Fruit fly (Drosophila melanogaster) whole organism, pupa: Measurements from ENCODE around the gene Ent2.

Source experiments
- CG10348 ChIP-seq: fragments of 200-800 bp; sonication (Bioruptor generic); IDR thresholded peaks from 2 replicates; pipeline ENCODE4 v1.3.6; 2022; ENCODE audit warnings: missing biosample characterization, missing genetic modification characterization
- CG15710 ChIP-seq: fragments of 200-800 bp; sonication (Bioruptor generic); optimal IDR thresholded peaks from 2 replicates; lab custom pipeline; 2018; ENCODE audit warnings: missing biosample characterization, mild to moderate bottlenecking, missing genetic modification characterization, moderate library complexity
- CG17806 ChIP-seq: fragments of 200-800 bp; sonication (Bioruptor generic); optimal IDR thresholded peaks from 2 replicates; lab custom pipeline; 2018; ENCODE audit warnings: missing biosample characterization, mild to moderate bottlenecking, missing genetic modification characterization, moderate library complexity
- CG4496 ChIP-seq: fragments of 200-800 bp; sonication (Bioruptor generic); IDR thresholded peaks from 3 replicates; pipeline ENCODE4 v1.3.6; 2022; ENCODE audit warnings: missing biosample characterization, missing genetic modification characterization
- CG8159 ChIP-seq: fragments of 200-800 bp; sonication (Bioruptor generic); optimal IDR thresholded peaks from 3 replicates; lab custom pipeline; 2018; ENCODE audit warnings: missing biosample characterization, mild to moderate bottlenecking, missing genetic modification characterization, moderate library complexity
- CG8301 ChIP-seq: fragments of 200-800 bp; sonication (Bioruptor generic); optimal IDR thresholded peaks from 2 replicates; lab custom pipeline; 2018; ENCODE audit warnings: missing biosample characterization, mild to moderate bottlenecking, missing genetic modification characterization
- CG9948 ChIP-seq: fragments of 200-800 bp; sonication (Bioruptor generic); optimal IDR thresholded peaks from 2 replicates; lab custom pipeline; 2018; ENCODE audit warnings: missing biosample characterization, mild to moderate bottlenecking, missing genetic modification characterization, moderate library complexity
- Ets98B ChIP-seq: fragments of 200-800 bp; sonication (Bioruptor generic); IDR thresholded peaks from 2 replicates; pipeline ENCODE4 v1.3.6; 2022; ENCODE audit warnings: missing biosample characterization, missing genetic modification characterization
- Pif1A ChIP-seq: fragments of 200-800 bp; sonication (Bioruptor generic); optimal IDR thresholded peaks from 3 replicates; lab custom pipeline; 2016; ENCODE audit warnings: missing biosample characterization, missing genetic modification characterization
- Snoo ChIP-seq: fragments of 200-800 bp; sonication (Bioruptor generic); optimal IDR thresholded peaks from 3 replicates; lab custom pipeline; 2017; ENCODE audit warnings: missing biosample characterization, mild to moderate bottlenecking, missing genetic modification characterization, inconsistent platforms
- fd96Ca ChIP-seq: fragments of 200-800 bp; sonication (Bioruptor generic); IDR thresholded peaks from 3 replicates; pipeline ENCODE4 v1.3.6; 2022; ENCODE audit warnings: missing biosample characterization, missing genetic modification characterization

DNA sequence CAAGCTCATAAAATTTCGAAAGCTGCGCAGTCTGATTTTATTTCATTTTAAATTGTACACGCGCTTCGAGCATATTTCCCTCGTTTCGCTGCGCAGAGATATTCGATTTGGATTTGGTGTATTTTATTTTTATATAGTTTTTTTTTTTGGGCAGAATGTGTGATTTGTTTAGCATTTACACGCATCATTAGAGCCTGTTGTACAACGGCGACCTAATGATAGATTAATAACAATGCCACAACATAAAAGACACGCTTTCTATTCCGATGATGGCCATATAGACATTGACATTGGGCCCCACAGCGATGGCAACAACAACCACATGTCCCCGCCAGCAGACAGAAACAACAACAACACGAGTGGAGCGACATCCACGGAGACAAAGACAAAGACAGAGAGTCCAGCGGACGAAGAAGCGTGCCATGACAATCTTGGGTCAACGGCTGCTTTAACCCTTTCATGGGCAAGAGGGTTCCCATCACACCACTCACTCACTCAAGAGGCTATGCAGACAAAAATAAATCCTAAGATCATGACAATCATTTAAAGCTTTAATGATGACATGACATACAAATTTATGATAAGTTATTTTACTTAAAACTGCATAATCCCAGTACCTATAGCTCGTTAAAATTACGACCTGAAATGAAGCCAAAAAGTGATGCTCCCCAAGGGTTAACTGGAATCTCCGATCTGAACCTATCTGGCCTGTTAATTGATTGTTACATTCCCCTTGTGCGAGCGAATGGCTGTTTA lies 8.9 kb upstream of the Ent2 start:
- TF ChIP-seq CG17806 (tag; lab: Kevin White, UChicago) (no peak), CG8301 (no peak), CG4496 (GFP tag; lab: Robert Waterston, UW) (no peak), fd96Ca (GFP tag; lab: Robert Waterston, UW) (no peak), Ets98B (GFP tag; lab: Robert Waterston, UW) (no peak), Snoo (tag; lab: Kevin White, UChicago) (peak; percentile 1), CG15710 (tag; lab: Kevin White, UChicago) (peak; percentile 41), CG8159 (tag; lab: Kevin White, UChicago) (peak; percentile 46), CG10348 (no peak), Pif1A (GFP tag; lab: Kevin White, UChicago) (no peak), CG9948 (tag; lab: Kevin White, UChicago) (peak; percentile 18)
